Worm (Caenorhabditis elegans) whole organism, young adult: Measurements from ENCODE around the gene W03B1.3.
"Not testable (repeated sequence)": the region's sequence is repeated elsewhere in the genome, so short reads cannot be mapped to it uniquely, and the experiment has no call there.

Experiments used
- B0261.1 ChIP-seq: sonication (generic microtip); optimal IDR thresholded peaks from 2 replicates; lab custom pipeline; 2016; ENCODE audit warnings: mild to moderate bottlenecking, missing genetic modification characterization, moderate library complexity, missing compliant biosample characterization
- F37B4.10 ChIP-seq: fragments of 200-800 bp; sonication (Bioruptor generic); IDR thresholded peaks from 2 replicates; pipeline ENCODE4 v1.3.6; 2022; ENCODE audit warnings: missing genetic modification characterization, missing compliant biosample characterization
- F39B2.1 ChIP-seq: fragments of 200-800 bp; sonication (Bioruptor generic); IDR thresholded peaks from 2 replicates; pipeline ENCODE4 v1.3.6; 2022; ENCODE audit warnings: missing genetic modification reagents, missing genetic modification characterization, missing compliant biosample characterization
- F49E8.2 ChIP-seq: sonication (generic microtip); optimal IDR thresholded peaks from 3 replicates; lab custom pipeline; 2017; ENCODE audit warnings: missing genetic modification characterization, mild to moderate bottlenecking, missing compliant biosample characterization, antibody characterized with exemption, moderate library complexity; ENCODE audit not compliant: insufficient read depth
- F57A8.1 ChIP-seq: fragments of 200-800 bp; sonication (Bioruptor generic); optimal IDR thresholded peaks from 2 replicates; lab custom pipeline; 2018; ENCODE audit warnings: mild to moderate bottlenecking, missing genetic modification characterization, moderate library complexity, missing compliant biosample characterization
- F57C9.4 ChIP-seq: sonication (generic microtip); optimal IDR thresholded peaks from 2 replicates; lab custom pipeline; 2017; ENCODE audit warnings: mild to moderate bottlenecking, missing genetic modification characterization, missing compliant biosample characterization
- K12H6.12 ChIP-seq: fragments of 200-800 bp; sonication (Bioruptor generic); optimal IDR thresholded peaks from 2 replicates; lab custom pipeline; 2018; ENCODE audit warnings: mild to moderate bottlenecking, missing genetic modification characterization, missing compliant biosample characterization
- Y53F4B.3 ChIP-seq: fragments of 200-800 bp; sonication (Bioruptor generic); IDR thresholded peaks from 2 replicates; pipeline ENCODE4 v1.3.6; 2022; ENCODE audit warnings: missing genetic modification reagents, missing genetic modification characterization, missing compliant biosample characterization
- Y56A3A.18 ChIP-seq: fragments of 200-800 bp; sonication (Bioruptor generic); IDR thresholded peaks from 2 replicates; pipeline ENCODE4 v1.3.6; 2022; ENCODE audit warnings: missing genetic modification reagents, missing genetic modification characterization, missing compliant biosample characterization
- Y67H2A.10 ChIP-seq: fragments of 200-800 bp; sonication (Bioruptor generic); conservative IDR thresholded peaks from 2 replicates; pipeline ENCODE4 v1.3.6; 2022; ENCODE audit warnings: missing genetic modification reagents, missing genetic modification characterization, missing compliant biosample characterization
- atf-7 ChIP-seq: sonication (generic microtip); optimal IDR thresholded peaks from 2 replicates; lab custom pipeline; 2017; ENCODE audit warnings: mild to moderate bottlenecking, missing genetic modification characterization, missing compliant biosample characterization
- attf-3 ChIP-seq: fragments of 200-800 bp; sonication (Bioruptor generic); conservative IDR thresholded peaks from 2 replicates; pipeline ENCODE4 v1.3.6; 2022; ENCODE audit warnings: missing genetic modification reagents, missing genetic modification characterization, missing compliant biosample characterization
- attf-5 ChIP-seq: fragments of 200-800 bp; sonication (Bioruptor generic); optimal IDR thresholded peaks from 2 replicates; lab custom pipeline; 2018; ENCODE audit warnings: mild to moderate bottlenecking, missing genetic modification characterization, missing compliant biosample characterization
- cebp-1 ChIP-seq, 2 experiments: fragments of 200-800 bp in 1 of 2; sonication (Bioruptor generic) in 1 of 2; sonication (generic microtip) in 1 of 2; IDR thresholded peaks in 1 of 2; optimal IDR thresholded peaks in 1 of 2; 2 replicates each; pipeline versions ENCODE4 v1.3.6 to Lab custom; 2017 to 2022; ENCODE audit warnings: missing compliant biosample characterization in 2 of 2, missing genetic modification characterization in 2 of 2, mild to moderate bottlenecking in 1 of 2, missing genetic modification reagents in 1 of 2, moderate library complexity in 1 of 2
- ceh-100 ChIP-seq: fragments of 200-800 bp; sonication (Bioruptor generic); IDR thresholded peaks from 2 replicates; pipeline ENCODE4 v1.3.6; 2022; ENCODE audit warnings: missing genetic modification reagents, missing genetic modification characterization, missing compliant biosample characterization
- ceh-27 ChIP-seq: fragments of 200-800 bp; sonication (Bioruptor generic); optimal IDR thresholded peaks from 2 replicates; lab custom pipeline; 2018; ENCODE audit warnings: mild to moderate bottlenecking, missing genetic modification characterization, moderate library complexity, missing compliant biosample characterization
- ceh-40 ChIP-seq: fragments of 200-800 bp; sonication (Bioruptor generic); IDR thresholded peaks from 2 replicates; pipeline ENCODE4 v1.3.6; 2022; ENCODE audit warnings: missing genetic modification characterization, missing compliant biosample characterization
- ceh-79 ChIP-seq: sonication (generic microtip); optimal IDR thresholded peaks from 2 replicates; lab custom pipeline; 2017; ENCODE audit warnings: mild to moderate bottlenecking, missing genetic modification characterization, missing compliant biosample characterization
- ceh-91 ChIP-seq: fragments of 200-800 bp; sonication (Bioruptor generic); IDR thresholded peaks from 2 replicates; pipeline ENCODE4 v1.3.6; 2022; ENCODE audit warnings: missing genetic modification reagents, missing genetic modification characterization, missing compliant biosample characterization
- chd-7 ChIP-seq: sonication (generic microtip); optimal IDR thresholded peaks from 2 replicates; lab custom pipeline; 2016; ENCODE audit warnings: mild to moderate bottlenecking, missing genetic modification characterization, moderate library complexity, missing compliant biosample characterization
- efl-1 ChIP-seq: fragments of 150-350 bp; optimal IDR thresholded peaks from 2 replicates; lab custom pipeline; 2014; ENCODE audit warnings: missing biosample characterization, missing genetic modification reagents, missing genetic modification characterization
- egl-18 ChIP-seq: fragments of 200-800 bp; sonication (Bioruptor generic); IDR thresholded peaks from 2 replicates; pipeline ENCODE4 v1.3.6; 2022; ENCODE audit warnings: missing genetic modification reagents, missing genetic modification characterization, missing compliant biosample characterization
- ets-4 ChIP-seq: fragments of 200-800 bp; sonication (Bioruptor generic); optimal IDR thresholded peaks from 2 replicates; lab custom pipeline; 2018; ENCODE audit warnings: mild to moderate bottlenecking, missing genetic modification characterization, missing compliant biosample characterization
- gei-17 ChIP-seq: fragments of 200-800 bp; sonication (Bioruptor generic); optimal IDR thresholded peaks from 2 replicates; lab custom pipeline; 2018; ENCODE audit warnings: mild to moderate bottlenecking, missing genetic modification characterization, missing compliant biosample characterization
- him-1 ChIP-seq: sonication (generic microtip); optimal IDR thresholded peaks from 2 replicates; lab custom pipeline; 2016; ENCODE audit warnings: missing genotype, missing genetic modification reagents, missing genetic modification characterization, missing compliant biosample characterization
- hlh-26 ChIP-seq: fragments of 200-800 bp; sonication (Bioruptor generic); conservative IDR thresholded peaks from 2 replicates; pipeline ENCODE4 v1.3.6; 2022; ENCODE audit warnings: missing genetic modification reagents, missing genetic modification characterization, missing compliant biosample characterization
- hmg-1.2 ChIP-seq: fragments of 200-800 bp; sonication (Bioruptor generic); IDR thresholded peaks from 2 replicates; pipeline ENCODE4 v1.3.6; 2022; ENCODE audit warnings: missing genetic modification reagents, missing genetic modification characterization, missing compliant biosample characterization
- hsf-1 ChIP-seq: fragments of 200-800 bp; sonication (Bioruptor generic); IDR thresholded peaks from 2 replicates; pipeline ENCODE4 v1.3.6; 2022; ENCODE audit warnings: missing genetic modification reagents, missing genetic modification characterization, missing compliant biosample characterization
- lin-40 ChIP-seq: sonication (generic microtip); optimal IDR thresholded peaks from 2 replicates; lab custom pipeline; 2016; ENCODE audit warnings: missing genetic modification characterization, mild to moderate bottlenecking, missing compliant biosample characterization, missing genotype, missing genetic modification reagents
- lin-54 ChIP-seq: fragments of 200-800 bp; sonication (Bioruptor generic); optimal IDR thresholded peaks from 2 replicates; lab custom pipeline; 2018; ENCODE audit warnings: mild to moderate bottlenecking, missing genetic modification characterization, missing compliant biosample characterization
- lir-1 ChIP-seq: fragments of 200-800 bp; sonication (Bioruptor generic); conservative IDR thresholded peaks from 2 replicates; pipeline ENCODE4 v1.3.6; 2022; ENCODE audit warnings: missing genetic modification reagents, missing genetic modification characterization, missing compliant biosample characterization
- lsy-27 ChIP-seq: sonication (generic microtip); optimal IDR thresholded peaks from 2 replicates; lab custom pipeline; 2017; ENCODE audit warnings: missing genetic modification characterization, mild to moderate bottlenecking, missing compliant biosample characterization, antibody characterized with exemption, missing genotype, borderline replicate concordance; ENCODE audit not compliant: insufficient read depth
- mes-4 ChIP-seq: sonication (generic microtip); optimal IDR thresholded peaks from 2 replicates; lab custom pipeline; 2016; ENCODE audit warnings: missing genotype, missing genetic modification characterization, missing compliant biosample characterization
- mxl-1 ChIP-seq: sonication (generic microtip); optimal IDR thresholded peaks from 2 replicates; lab custom pipeline; 2016; ENCODE audit warnings: missing genetic modification characterization, missing compliant biosample characterization
- nhr-80 ChIP-seq: sonication (generic microtip); optimal IDR thresholded peaks from 2 replicates; lab custom pipeline; 2016; ENCODE audit warnings: missing genetic modification characterization, missing compliant biosample characterization
- pha-4 ChIP-seq: fragments of 150-350 bp; sonication (generic microtip); optimal IDR thresholded peaks from 2 replicates; lab custom pipeline; 2014; ENCODE audit warnings: missing biosample characterization, missing genetic modification reagents, missing genetic modification characterization
- repo-1 ChIP-seq: sonication (generic microtip); optimal IDR thresholded peaks from 2 replicates; lab custom pipeline; 2017; ENCODE audit warnings: mild to moderate bottlenecking, missing genetic modification characterization, missing compliant biosample characterization
- sea-2 ChIP-seq: fragments of 200-800 bp; sonication (Bioruptor generic); IDR thresholded peaks from 2 replicates; pipeline ENCODE4 v1.3.6; 2022; ENCODE audit warnings: missing genetic modification characterization, missing compliant biosample characterization
- snpc-1.3 ChIP-seq: sonication (generic microtip); optimal IDR thresholded peaks from 2 replicates; lab custom pipeline; 2017; ENCODE audit warnings: missing genetic modification characterization, mild to moderate bottlenecking, missing compliant biosample characterization, antibody characterized with exemption, moderate library complexity, missing genotype, missing genetic modification reagents; ENCODE audit not compliant: insufficient read depth
- somi-1 ChIP-seq: fragments of 200-800 bp; sonication (Bioruptor generic); optimal IDR thresholded peaks from 2 replicates; lab custom pipeline; 2018; ENCODE audit warnings: mild to moderate bottlenecking, missing genetic modification characterization, missing compliant biosample characterization
- tbx-9 ChIP-seq: sonication (generic microtip); optimal IDR thresholded peaks from 2 replicates; lab custom pipeline; 2016; ENCODE audit warnings: borderline replicate concordance, missing genetic modification characterization, inconsistent platforms, missing compliant biosample characterization
- unc-130 ChIP-seq: sonication (generic microtip); optimal IDR thresholded peaks from 2 replicates; lab custom pipeline; 2016; ENCODE audit warnings: missing genetic modification reagents, missing genetic modification characterization, missing compliant biosample characterization
- unc-62 ChIP-seq: fragments of 150-350 bp; optimal IDR thresholded peaks from 2 replicates; lab custom pipeline; 2014; ENCODE audit warnings: missing biosample characterization, missing genetic modification reagents, missing genetic modification characterization
- zfh-2 ChIP-seq: fragments of 200-800 bp; sonication (Bioruptor generic); conservative IDR thresholded peaks from 2 replicates; pipeline ENCODE4 v1.3.6; 2022; ENCODE audit warnings: missing genetic modification reagents, missing genetic modification characterization, missing compliant biosample characterization
- ztf-18 ChIP-seq: sonication (generic microtip); optimal IDR thresholded peaks from 2 replicates; lab custom pipeline; 2016; ENCODE audit warnings: missing genotype, mild to moderate bottlenecking, missing genetic modification characterization, missing compliant biosample characterization
- ztf-3 ChIP-seq: fragments of 200-800 bp; sonication (Bioruptor generic); optimal IDR thresholded peaks from 2 replicates; lab custom pipeline; 2018; ENCODE audit warnings: mild to moderate bottlenecking, missing genetic modification characterization, missing compliant biosample characterization

W03B1.3 gene

ce11 chrIV:4348146-4348545, 12.1 kb upstream of the W03B1.3 start, which contains the start of gene W03B1.5:
W03B1.5 (plus strand) TSS chrIV:4348446.
- TF ChIP-seq cebp-1 (GFP tag; IDR thresholded peaks at IDR 0.05; lab: Robert Waterston, UW); cebp-1 (tag; optimal IDR thresholded peaks at IDR 0.05; lab: Kevin White, UChicago); F37B4.10 (GFP tag; lab: Robert Waterston, UW); hsf-1: not testable (repeated sequence)

- TF ChIP-seq attf-3 (GFP tag; lab: Robert Waterston, UW) (no peak), ceh-27 (GFP tag; lab: Kevin White, UChicago) (peak; percentile 17), ceh-100 (GFP tag; lab: Robert Waterston, UW) (peak; percentile 73; the same call in 1 of the 2 replicates), gei-17 (GFP tag; lab: Kevin White, UChicago) (no peak), Y67H2A.10 (GFP tag; lab: Robert Waterston, UW) (no peak), sea-2 (GFP tag; lab: Robert Waterston, UW) (no peak), him-1 (tag; lab: Kevin White, UChicago) (peak; percentile 80), Y53F4B.3 (GFP tag; lab: Robert Waterston, UW) (no peak; the same call in 1 of the 2 replicates), K12H6.12 (tag; lab: Kevin White, UChicago) (no peak), cebp-1 (GFP tag; IDR thresholded peaks at IDR 0.05; lab: Robert Waterston, UW) (no peak), cebp-1 (tag; optimal IDR thresholded peaks at IDR 0.05; lab: Kevin White, UChicago) (no peak), snpc-1.3 (tag; lab: Kevin White, UChicago) (no peak), tbx-9 (tag; lab: Kevin White, UChicago) (no peak), lsy-27 (tag; lab: Kevin White, UChicago) (peak; percentile 25), Y56A3A.18 (GFP tag; lab: Robert Waterston, UW) (no peak), hmg-1.2 (GFP tag; lab: Robert Waterston, UW) (peak; percentile 61), B0261.1 (tag; lab: Kevin White, UChicago) (no peak), hsf-1 (peak; percentile 64; the same call in 1 of the 2 replicates), somi-1 (no peak), hlh-26 (no peak), zfh-2 (GFP tag; lab: Robert Waterston, UW) (no peak), F39B2.1 (GFP tag; lab: Robert Waterston, UW) (no peak), unc-130 (GFP tag; lab: Kevin White, UChicago) (no peak), unc-62 (GFP tag; lab: Kevin White, UChicago) (no peak), mxl-1 (no peak), ztf-3 (GFP tag; lab: Kevin White, UChicago) (no peak), lin-40 (tag; lab: Kevin White, UChicago) (no peak), mes-4 (tag; lab: Kevin White, UChicago) (peak; percentile 9), ceh-91 (GFP tag; lab: Robert Waterston, UW) (peak; percentile 81), nhr-80 (tag; lab: Kevin White, UChicago) (no peak), F57C9.4 (tag; lab: Kevin White, UChicago) (no peak), egl-18 (no peak), ztf-18 (tag; lab: Kevin White, UChicago) (peak; percentile 78), ceh-79 (tag; lab: Kevin White, UChicago) (no peak), lir-1 (GFP tag; lab: Robert Waterston, UW) (no peak), pha-4 (tag; lab: Kevin White, UChicago) (no peak), efl-1 (peak; percentile 29), lin-54 (GFP tag; lab: Kevin White, UChicago) (peak; percentile 51), chd-7 (tag; lab: Kevin White, UChicago) (no peak), F57A8.1 (GFP tag; lab: Kevin White, UChicago) (no peak), ceh-40 (GFP tag; lab: Robert Waterston, UW) (no peak), atf-7 (no peak), repo-1 (tag; lab: Kevin White, UChicago) (peak; percentile 69), ets-4 (GFP tag; lab: Kevin White, UChicago) (no peak), F49E8.2 (tag; lab: Kevin White, UChicago) (peak; percentile 92), attf-5 (no peak)
These were observed 11.6 kb upstream of the W03B1.3 start for ce11 chrIV:4347578-4348003.
